Fruit fly (Drosophila melanogaster): ENCODE measurements around the gene AdipoR.

dm6 chr3R:22587419-22587963, 39.8 kb upstream of the AdipoR start, which contains the start of gene Efa6:
- TF ChIP-seq cic (GFP tag; optimal IDR thresholded peaks at IDR 0.05), result peak; percentile 85
- peak; percentile 65 for TF ChIP-seq CG7101 (tag; optimal IDR thresholded peaks at IDR 0.05)
- no peak for TF ChIP-seq CG5204 (GFP tag; optimal IDR thresholded peaks at IDR 0.05)
- peak; percentile 65 for TF ChIP-seq Mnt (GFP tag; optimal IDR thresholded peaks at IDR 0.05)
- peak; percentile 44 for TF ChIP-seq pad (GFP tag; optimal IDR thresholded peaks at IDR 0.05)
- TF ChIP-seq CG14711 (tag; optimal IDR thresholded peaks at IDR 0.05), result peak; percentile 56
- peak; percentile 66 for TF ChIP-seq bab1 (GFP tag; optimal IDR thresholded peaks at IDR 0.05)
- peak; percentile 10 for TF ChIP-seq CG33017 (tag; optimal IDR thresholded peaks at IDR 0.05)
- no peak for TF ChIP-seq kay (GFP tag; ENCODE audit: borderline replicate concordance)
- TF ChIP-seq CG1620 (GFP tag; optimal IDR thresholded peaks at IDR 0.05), result peak; percentile 62
- TF ChIP-seq CG12768 (GFP tag; optimal IDR thresholded peaks at IDR 0.05), result peak; percentile 56
- peak; percentile 62 for TF ChIP-seq CG7045 (GFP tag; optimal IDR thresholded peaks at IDR 0.05)
